Fruit fly (Drosophila melanogaster) whole organism, embryonic: ENCODE results near the gene CG44088.
A peak's percentile ranks its signal among the peaks of the same experiment; 100 is the strongest.

ENCODE experiments used
- Bgb ChIP-seq: fragments of 200-800 bp; sonication (Bioruptor generic); IDR thresholded peaks from 2 replicates; pipeline ENCODE4 v1.3.6; 2022; ENCODE audit warnings: missing biosample characterization, missing genetic modification characterization; ENCODE audit not compliant: partially characterized antibody
- CG10431 ChIP-seq: fragments of 200-800 bp; sonication (Bioruptor generic); optimal IDR thresholded peaks from 3 replicates; lab custom pipeline; 2018; ENCODE audit warnings: missing biosample characterization, mild to moderate bottlenecking, missing genetic modification characterization
- CG10543 ChIP-seq: fragments of 200-800 bp; sonication (Bioruptor generic); optimal IDR thresholded peaks from 3 replicates; lab custom pipeline; 2017; ENCODE audit warnings: missing biosample characterization, mild to moderate bottlenecking, missing genetic modification characterization, moderate library complexity
- CG12659 ChIP-seq: fragments of 200-800 bp; sonication (Bioruptor generic); optimal IDR thresholded peaks from 3 replicates; lab custom pipeline; 2017; ENCODE audit warnings: mild to moderate bottlenecking, missing biosample characterization, missing genetic modification reagents, missing genetic modification characterization
- CG12769 ChIP-seq: fragments of 200-800 bp; sonication (Bioruptor generic); optimal IDR thresholded peaks from 2 replicates; lab custom pipeline; 2019; ENCODE audit warnings: missing biosample characterization, mild to moderate bottlenecking, missing genetic modification characterization, moderate library complexity
- CG13123 ChIP-seq: fragments of 200-800 bp; sonication (Bioruptor generic); optimal IDR thresholded peaks from 2 replicates; lab custom pipeline; 2016; ENCODE audit warnings: missing biosample characterization, missing genetic modification characterization
- CG13624 ChIP-seq: fragments of 200-800 bp; sonication (Bioruptor generic); optimal IDR thresholded peaks from 2 replicates; lab custom pipeline; 2016; ENCODE audit warnings: missing biosample characterization, missing genetic modification characterization
- CG17829 ChIP-seq: fragments of 200-800 bp; optimal IDR thresholded peaks from 2 replicates; lab custom pipeline; 2019; ENCODE audit warnings: missing biosample characterization, mild to moderate bottlenecking, missing genetic modification characterization, moderate library complexity
- CG2202 ChIP-seq: fragments of 200-800 bp; sonication (Bioruptor generic); optimal IDR thresholded peaks from 2 replicates; lab custom pipeline; 2018; ENCODE audit warnings: missing biosample characterization, mild to moderate bottlenecking, missing genetic modification characterization
- CG33213 ChIP-seq: fragments of 200-800 bp; sonication (Bioruptor generic); optimal IDR thresholded peaks from 3 replicates; lab custom pipeline; 2016; ENCODE audit warnings: missing biosample characterization, missing genetic modification characterization
- CG34224 ChIP-seq: fragments of 200-800 bp; sonication (Bioruptor generic); IDR thresholded peaks from 3 replicates; pipeline ENCODE4 v1.3.6; 2022; ENCODE audit warnings: missing biosample characterization, missing genetic modification characterization; ENCODE audit not compliant: partially characterized antibody
- CG34422 ChIP-seq: fragments of 200-800 bp; sonication (Bioruptor generic); IDR thresholded peaks from 3 replicates; pipeline ENCODE4 v1.3.6; 2022; ENCODE audit warnings: missing biosample characterization, missing genetic modification characterization
- CG3847 ChIP-seq: fragments of 200-800 bp; sonication (Bioruptor generic); IDR thresholded peaks from 2 replicates; pipeline ENCODE4 v1.3.6; 2022; ENCODE audit warnings: missing biosample characterization, missing genetic modification characterization
- CG6791 ChIP-seq: fragments of 200-800 bp; sonication (Bioruptor generic); IDR thresholded peaks from 3 replicates; pipeline ENCODE4 v1.3.6; 2022; ENCODE audit warnings: missing biosample characterization, missing genetic modification characterization; ENCODE audit not compliant: partially characterized antibody
- CG6854 ChIP-seq: fragments of 200-800 bp; sonication (Bioruptor generic); optimal IDR thresholded peaks from 3 replicates; lab custom pipeline; 2017; ENCODE audit warnings: missing biosample characterization, mild to moderate bottlenecking, missing genetic modification characterization
- CG8944 ChIP-seq: fragments of 200-800 bp; sonication (Bioruptor generic); optimal IDR thresholded peaks from 3 replicates; lab custom pipeline; 2016; ENCODE audit warnings: missing biosample characterization, missing genetic modification characterization
- CG9215 ChIP-seq: fragments of 200-800 bp; sonication (Bioruptor generic); IDR thresholded peaks from 2 replicates; pipeline ENCODE4 v1.3.6; 2022; ENCODE audit warnings: missing biosample characterization, missing genetic modification characterization
- Deaf1 ChIP-seq: fragments of 200-800 bp; optimal IDR thresholded peaks from 3 replicates; lab custom pipeline; 2019; ENCODE audit warnings: missing biosample characterization, mild to moderate bottlenecking, missing genetic modification characterization, moderate library complexity
- Dref ChIP-seq: fragments of 200-800 bp; sonication (Bioruptor generic); IDR thresholded peaks from 2 replicates; pipeline ENCODE4 v1.3.6; 2022; ENCODE audit warnings: missing biosample characterization, missing genetic modification characterization
- E2f2 ChIP-seq: fragments of 200-800 bp; sonication (Bioruptor generic); IDR thresholded peaks from 2 replicates; pipeline ENCODE4 v1.3.6; 2022; ENCODE audit warnings: missing biosample characterization, missing genetic modification characterization
- Ets97D ChIP-seq: fragments of 200-800 bp; sonication (Bioruptor generic); optimal IDR thresholded peaks from 3 replicates; lab custom pipeline; 2016; ENCODE audit warnings: missing biosample characterization, missing genetic modification characterization
- Mes4 ChIP-seq: fragments of 200-800 bp; sonication (Bioruptor generic); optimal IDR thresholded peaks from 2 replicates; lab custom pipeline; 2016; ENCODE audit warnings: missing biosample characterization, missing genetic modification characterization
- Scr ChIP-seq: fragments of 200-800 bp; sonication (Bioruptor generic); IDR thresholded peaks from 2 replicates; pipeline ENCODE4 v1.3.6; 2022; ENCODE audit warnings: missing biosample characterization, missing genetic modification characterization; ENCODE audit not compliant: partially characterized antibody
- Sin3A ChIP-seq: fragments of >200 bp; optimal IDR thresholded peaks from 2 replicates; lab custom pipeline; 2018
- Sry-δ ChIP-seq: fragments of 200-800 bp; sonication (Bioruptor generic); optimal IDR thresholded peaks from 2 replicates; lab custom pipeline; 2016; ENCODE audit warnings: missing biosample characterization, missing genetic modification characterization
- Stat92E ChIP-seq, 3 experiments: fragments of >200 bp in 2 of 3; fragments of 200-800 bp in 1 of 3; sonication (Bioruptor generic) in 1 of 3; optimal IDR thresholded peaks; 2 replicates each; lab custom pipeline; 2017 to 2019; ENCODE audit warnings: missing biosample characterization in 3 of 3, missing genetic modification characterization in 3 of 3, mild to moderate bottlenecking in 1 of 3, moderate library complexity in 1 of 3
- bigmax ChIP-seq: fragments of 200-800 bp; sonication (Bioruptor generic); optimal IDR thresholded peaks from 2 replicates; lab custom pipeline; 2018; ENCODE audit warnings: missing biosample characterization, mild to moderate bottlenecking, missing genetic modification characterization
- br ChIP-seq: fragments of >200 bp; optimal IDR thresholded peaks from 2 replicates; lab custom pipeline; 2017
- btn ChIP-seq: fragments of 200-800 bp; sonication (Bioruptor generic); optimal IDR thresholded peaks from 2 replicates; lab custom pipeline; 2016; ENCODE audit warnings: missing biosample characterization, missing genetic modification characterization
- cg ChIP-seq: fragments of 200-800 bp; sonication (Bioruptor generic); optimal IDR thresholded peaks from 3 replicates; lab custom pipeline; 2019; ENCODE audit warnings: missing biosample characterization, mild to moderate bottlenecking, missing genetic modification characterization, moderate library complexity
- crol ChIP-seq: fragments of 200-800 bp; sonication (Bioruptor generic); IDR thresholded peaks from 2 replicates; pipeline ENCODE4 v1.3.6; 2022; ENCODE audit warnings: missing biosample characterization, missing genetic modification characterization
- da ChIP-seq: fragments of 200-800 bp; sonication (Bioruptor generic); optimal IDR thresholded peaks from 2 replicates; lab custom pipeline; 2016; ENCODE audit warnings: missing biosample characterization, missing genetic modification characterization
- exex ChIP-seq: fragments of 200-800 bp; sonication (Bioruptor generic); optimal IDR thresholded peaks from 4 replicates; lab custom pipeline; 2018; ENCODE audit warnings: missing biosample characterization, mild to moderate bottlenecking, missing genetic modification characterization, moderate library complexity
- gcm ChIP-seq: fragments of 200-800 bp; sonication (Bioruptor generic); optimal IDR thresholded peaks from 2 replicates; lab custom pipeline; 2019; ENCODE audit warnings: missing biosample characterization, mild to moderate bottlenecking, missing genetic modification characterization, moderate library complexity
- gcm2 ChIP-seq: fragments of 200-800 bp; sonication (Bioruptor generic); optimal IDR thresholded peaks from 2 replicates; lab custom pipeline; 2016; ENCODE audit warnings: missing biosample characterization, missing genetic modification characterization
- hbn ChIP-seq: fragments of 200-800 bp; sonication (Bioruptor generic); IDR thresholded peaks from 2 replicates; pipeline ENCODE4 v1.3.6; 2022; ENCODE audit warnings: missing biosample characterization, missing genetic modification characterization; ENCODE audit not compliant: partially characterized antibody
- lbe ChIP-seq: fragments of 200-800 bp; sonication (Bioruptor generic); optimal IDR thresholded peaks from 2 replicates; lab custom pipeline; 2016; ENCODE audit warnings: missing biosample characterization, mild to moderate bottlenecking, missing genetic modification characterization
- nerfin-2 ChIP-seq: fragments of 200-800 bp; sonication (Bioruptor generic); IDR thresholded peaks from 2 replicates; pipeline ENCODE4 v1.3.6; 2022; ENCODE audit warnings: missing biosample characterization, missing genetic modification characterization; ENCODE audit not compliant: partially characterized antibody
- nmo ChIP-seq: fragments of 200-800 bp; sonication (Bioruptor generic); optimal IDR thresholded peaks from 2 replicates; lab custom pipeline; 2018; ENCODE audit warnings: missing biosample characterization, mild to moderate bottlenecking, missing genetic modification characterization, moderate library complexity
- nom ChIP-seq: fragments of 200-800 bp; sonication (Bioruptor generic); optimal IDR thresholded peaks from 2 replicates; lab custom pipeline; 2017; ENCODE audit warnings: missing biosample characterization, missing genetic modification characterization, mild to moderate bottlenecking, moderate library complexity, missing genetic modification reagents
- oc ChIP-seq: fragments of 200-800 bp; sonication (Bioruptor generic); optimal IDR thresholded peaks from 2 replicates; lab custom pipeline; 2018; ENCODE audit warnings: missing biosample characterization, mild to moderate bottlenecking, missing genetic modification characterization, moderate library complexity
- org-1 ChIP-seq: fragments of 200-800 bp; sonication (Bioruptor generic); optimal IDR thresholded peaks from 2 replicates; lab custom pipeline; 2017; ENCODE audit warnings: missing biosample characterization, missing genetic modification characterization
- phol ChIP-seq: fragments of 200-800 bp; sonication (Bioruptor generic); optimal IDR thresholded peaks from 3 replicates; lab custom pipeline; 2018; ENCODE audit warnings: missing biosample characterization, mild to moderate bottlenecking, missing genetic modification characterization, moderate library complexity
- run ChIP-seq: fragments of 200-800 bp; sonication (Bioruptor generic); optimal IDR thresholded peaks from 3 replicates; lab custom pipeline; 2018; ENCODE audit warnings: missing biosample characterization, mild to moderate bottlenecking, missing genetic modification characterization
- salm ChIP-seq: fragments of 200-800 bp; sonication (Bioruptor generic); optimal IDR thresholded peaks from 2 replicates; lab custom pipeline; 2018; ENCODE audit warnings: missing biosample characterization, mild to moderate bottlenecking, missing genetic modification characterization
- sens ChIP-seq: fragments of 200-800 bp; sonication (Bioruptor generic); peaks from one replicate; lab custom pipeline; 2016; ENCODE audit warnings: missing biosample characterization, missing genetic modification characterization
- sna ChIP-seq: fragments of 200-800 bp; sonication (Bioruptor generic); IDR thresholded peaks from 2 replicates; pipeline ENCODE4 v1.3.6; 2022; ENCODE audit warnings: missing biosample characterization, missing genetic modification characterization; ENCODE audit not compliant: partially characterized antibody
- tna ChIP-seq: fragments of 200-800 bp; sonication (Bioruptor generic); IDR thresholded peaks from 2 replicates; pipeline ENCODE4 v1.3.6; 2022; ENCODE audit warnings: missing biosample characterization, missing genetic modification characterization; ENCODE audit not compliant: partially characterized antibody
- zen2 ChIP-seq: fragments of 200-800 bp; sonication (Bioruptor generic); IDR thresholded peaks from 3 replicates; pipeline ENCODE4 v1.3.6; 2022; ENCODE audit warnings: missing biosample characterization, missing genetic modification characterization; ENCODE audit not compliant: partially characterized antibody
- zfh2 ChIP-seq: fragments of 200-800 bp; sonication (Bioruptor generic); optimal IDR thresholded peaks from 2 replicates; lab custom pipeline; 2016; ENCODE audit warnings: missing biosample characterization, missing genetic modification characterization

Gene CG44088

DNA sequence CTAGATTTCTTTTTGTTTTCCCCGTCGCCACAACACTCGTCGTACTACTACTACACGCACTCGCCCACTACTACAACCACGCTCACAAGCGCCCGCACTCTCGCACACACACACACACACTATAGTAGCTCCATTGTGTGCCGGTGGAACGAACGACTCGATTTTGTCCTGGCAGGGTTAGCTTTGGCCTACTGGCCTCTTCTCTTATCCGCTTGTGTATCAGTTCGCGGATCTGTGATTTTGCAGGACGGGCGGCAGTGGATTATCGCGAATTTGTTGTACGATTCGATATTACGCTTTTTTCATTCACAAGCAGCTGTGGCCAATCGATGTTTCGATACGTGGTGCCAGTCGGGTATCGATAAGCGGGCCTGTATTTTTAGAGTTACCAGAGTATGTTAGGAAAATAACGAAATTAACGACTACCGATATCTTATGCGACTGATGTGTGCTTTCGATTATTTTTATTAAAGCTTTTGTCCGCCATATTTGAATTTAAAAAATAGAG is 46.3 kb upstream of the CG44088 start, which contains the start of gene CG14657 (continued):
- peak; percentile 23 for TF ChIP-seq nom
- TF ChIP-seq CG17829, result peak; percentile 47
- peak; percentile 58 for TF ChIP-seq lbe (GFP tag; lab: Kevin White, UChicago)
- peak; percentile 3 for TF ChIP-seq salm
- no peak for TF ChIP-seq CG2202 (tag; lab: Kevin White, UChicago)
- TF ChIP-seq hbn, result peak; percentile 94
- TF ChIP-seq CG6854 (GFP tag; lab: Kevin White, UChicago), result peak; percentile 8
- TF ChIP-seq CG34422 (GFP tag; lab: Robert Waterston, UW), result peak; percentile 76; the same call in 1 of the 3 replicates
- TF ChIP-seq Deaf1, result peak; percentile 71
- peak; percentile 96 for TF ChIP-seq E2f2 (GFP tag; lab: Robert Waterston, UW)
- TF ChIP-seq Mes4 (GFP tag; lab: Kevin White, UChicago), result peak; percentile 8
- peak; percentile 64 for TF ChIP-seq CG10431 (GFP tag; lab: Kevin White, UChicago)
- peak; percentile 21 for TF ChIP-seq CG10543
- TF ChIP-seq zfh2 (GFP tag; lab: Kevin White, UChicago), result no peak
- no peak for TF ChIP-seq oc
- TF ChIP-seq CG34224, result peak; percentile 94
- TF ChIP-seq CG3847 (GFP tag; lab: Robert Waterston, UW), result peak; percentile 56
- TF ChIP-seq CG12659 (GFP tag; lab: Kevin White, UChicago), result peak; percentile 76
- peak; percentile 93 for TF ChIP-seq phol (tag; lab: Kevin White, UChicago)
- TF ChIP-seq Sin3A (lab: Kevin White, UChicago), result peak; percentile 75
- peak; percentile 81 for TF ChIP-seq Sry-δ (GFP tag; lab: Kevin White, UChicago)
- peak; percentile 96 for TF ChIP-seq Dref (GFP tag; lab: Robert Waterston, UW)
- TF ChIP-seq Stat92E (GFP tag; optimal IDR thresholded peaks at IDR 0.05; lab: Kevin White, UChicago), result peak in 1 of 3 experiments; percentile 90
- TF ChIP-seq br (lab: Kevin White, UChicago), result no peak
- TF ChIP-seq gcm2 (GFP tag; lab: Kevin White, UChicago), result no peak
- TF ChIP-seq Scr (GFP tag; lab: Robert Waterston, UW), result peak; percentile 93
- TF ChIP-seq CG12769 (tag; lab: Kevin White, UChicago), result peak; percentile 4
- peak; percentile 86 for TF ChIP-seq nerfin-2
- no peak for TF ChIP-seq crol
- TF ChIP-seq sna, result peak; percentile 98
- peak; percentile 17 for TF ChIP-seq run (tag; lab: Kevin White, UChicago)
- TF ChIP-seq Bgb (GFP tag; lab: Robert Waterston, UW), result peak; percentile 93
- TF ChIP-seq CG8944 (GFP tag; lab: Kevin White, UChicago), result no peak
- peak; percentile 79 for TF ChIP-seq CG33213
- peak; percentile 21 for TF ChIP-seq exex (tag; lab: Kevin White, UChicago)
- TF ChIP-seq org-1, result no peak
- no peak for TF ChIP-seq sens (GFP tag; lab: Kevin White, UChicago)
- TF ChIP-seq tna (GFP tag; lab: Robert Waterston, UW), result peak; percentile 89
- TF ChIP-seq zen2 (GFP tag; lab: Robert Waterston, UW), result peak; percentile 82; the same call in 2 of the 3 replicates
- peak; percentile 23 for TF ChIP-seq bigmax (GFP tag; lab: Kevin White, UChicago)
- peak; percentile 73 for TF ChIP-seq Ets97D (GFP tag; lab: Kevin White, UChicago)
- peak; percentile 89 for TF ChIP-seq CG6791 (GFP tag; lab: Robert Waterston, UW)
- no peak for TF ChIP-seq CG13123
- TF ChIP-seq CG13624, result peak; percentile 14
- peak; percentile 100 for TF ChIP-seq cg
- no peak for TF ChIP-seq da (GFP tag; lab: Kevin White, UChicago)
- no peak for TF ChIP-seq btn (GFP tag; lab: Kevin White, UChicago)
- TF ChIP-seq CG9215 (GFP tag; lab: Robert Waterston, UW), result no peak
- peak; percentile 82 for TF ChIP-seq gcm
- peak; percentile 29 for TF ChIP-seq nmo
